Worm (Caenorhabditis elegans) whole organism, late embryonic: ENCODE data around the gene F59A1.18.

Experiments used
- C38D4.7 ChIP-seq: fragments of 200-800 bp; sonication (Bioruptor generic); optimal IDR thresholded peaks from 2 replicates; lab custom pipeline; 2018; ENCODE audit warnings: mild to moderate bottlenecking, missing genetic modification characterization, moderate library complexity, missing compliant biosample characterization
- T23F11.4 ChIP-seq: fragments of 200-800 bp; sonication (Bioruptor generic); optimal IDR thresholded peaks from 2 replicates; lab custom pipeline; 2018; ENCODE audit warnings: mild to moderate bottlenecking, missing genetic modification characterization, missing compliant biosample characterization
- Y22D7AL.16 ChIP-seq: sonication (generic microtip); optimal IDR thresholded peaks from 2 replicates; lab custom pipeline; 2016; ENCODE audit warnings: missing genetic modification characterization, missing compliant biosample characterization
- ahr-1 ChIP-seq: sonication (generic microtip); optimal IDR thresholded peaks from 2 replicates; lab custom pipeline; 2016; ENCODE audit warnings: missing genetic modification characterization, missing compliant biosample characterization
- ama-1 ChIP-seq: fragments of 150-350 bp; optimal IDR thresholded peaks from 2 replicates; lab custom pipeline; 2014
- ceh-18 ChIP-seq: sonication (generic microtip); optimal IDR thresholded peaks from 2 replicates; lab custom pipeline; 2016; ENCODE audit warnings: missing genetic modification characterization, missing compliant biosample characterization
- ceh-2 ChIP-seq: sonication (generic microtip); optimal IDR thresholded peaks from 2 replicates; lab custom pipeline; 2016; ENCODE audit warnings: missing genotype, missing genetic modification characterization, missing compliant biosample characterization
- ceh-34 ChIP-seq: sonication (generic microtip); optimal IDR thresholded peaks from 2 replicates; lab custom pipeline; 2016; ENCODE audit warnings: mild to moderate bottlenecking, missing genetic modification characterization, missing compliant biosample characterization
- ceh-45 ChIP-seq: fragments of 200-800 bp; sonication (Bioruptor generic); IDR thresholded peaks from 2 replicates; pipeline ENCODE4 v1.3.6; 2022; ENCODE audit warnings: missing genetic modification reagents, missing genetic modification characterization, missing compliant biosample characterization
- elt-2 ChIP-seq: sonication (generic microtip); optimal IDR thresholded peaks from 2 replicates; lab custom pipeline; 2016; ENCODE audit warnings: missing genetic modification reagents, missing genetic modification characterization, missing compliant biosample characterization
- elt-4 ChIP-seq: sonication (generic microtip); optimal IDR thresholded peaks from 2 replicates; lab custom pipeline; 2016; ENCODE audit warnings: missing genetic modification characterization, missing compliant biosample characterization
- ets-4 ChIP-seq: sonication (generic microtip); optimal IDR thresholded peaks from 2 replicates; lab custom pipeline; 2016; ENCODE audit warnings: missing genetic modification characterization, missing compliant biosample characterization
- fax-1 ChIP-seq: sonication (generic microtip); optimal IDR thresholded peaks from 2 replicates; lab custom pipeline; 2016; ENCODE audit warnings: missing genotype, missing genetic modification characterization, missing compliant biosample characterization
- hlh-6 ChIP-seq: sonication (generic microtip); optimal IDR thresholded peaks from 2 replicates; lab custom pipeline; 2016; ENCODE audit warnings: missing genotype, missing genetic modification characterization, missing compliant biosample characterization
- lin-11 ChIP-seq: fragments of 200-800 bp; sonication (Bioruptor generic); optimal IDR thresholded peaks from 2 replicates; lab custom pipeline; 2018; ENCODE audit warnings: mild to moderate bottlenecking, missing genetic modification characterization, missing compliant biosample characterization
- pag-3 ChIP-seq: sonication (generic microtip); optimal IDR thresholded peaks from 2 replicates; lab custom pipeline; 2016; ENCODE audit warnings: missing compliant biosample characterization, missing genetic modification characterization, borderline replicate concordance
- pqm-1 ChIP-seq: sonication (generic microtip); optimal IDR thresholded peaks from 2 replicates; lab custom pipeline; 2016; ENCODE audit warnings: missing genetic modification characterization, missing compliant biosample characterization
- pros-1 ChIP-seq: fragments of 150-350 bp; optimal IDR thresholded peaks from 2 replicates; lab custom pipeline; 2014; ENCODE audit warnings: missing biosample characterization, missing genetic modification reagents, missing genetic modification characterization
- ref-2 ChIP-seq: sonication (generic microtip); optimal IDR thresholded peaks from 2 replicates; lab custom pipeline; 2016; ENCODE audit warnings: missing genetic modification characterization, missing compliant biosample characterization
- sox-2 ChIP-seq: fragments of 200-800 bp; sonication (Bioruptor generic); IDR thresholded peaks from 2 replicates; pipeline ENCODE4 v1.3.6; 2022; ENCODE audit warnings: missing genetic modification reagents, missing genetic modification characterization, missing compliant biosample characterization
- tbx-2 ChIP-seq: sonication (generic microtip); optimal IDR thresholded peaks from 2 replicates; lab custom pipeline; 2016; ENCODE audit warnings: missing genetic modification characterization, missing compliant biosample characterization
- tbx-7 ChIP-seq: sonication (generic microtip); optimal IDR thresholded peaks from 2 replicates; lab custom pipeline; 2016; ENCODE audit warnings: missing genotype, missing genetic modification characterization, missing compliant biosample characterization
- ttx-3 ChIP-seq: sonication (generic microtip); optimal IDR thresholded peaks from 2 replicates; lab custom pipeline; 2016; ENCODE audit warnings: missing genetic modification reagents, missing genetic modification characterization, missing compliant biosample characterization
- unc-3 ChIP-seq, 2 experiments: fragments of 200-800 bp in 1 of 2; sonication (Bioruptor generic) in 1 of 2; sonication (generic microtip) in 1 of 2; conservative IDR thresholded peaks in 1 of 2; optimal IDR thresholded peaks in 1 of 2; 2 replicates each; pipeline versions ENCODE4 v1.3.6 to Lab custom; 2016 to 2022; ENCODE audit warnings: missing compliant biosample characterization in 2 of 2, missing genetic modification characterization in 2 of 2, missing genetic modification reagents in 1 of 2

Gene F59A1.18

ce11 chrV:17724704-17725103 is 38.0 kb upstream of the F59A1.18 start, which contains the start of gene fat-5:
Gene fat-5 (plus strand): TSS chrV:17725004.
- TF ChIP-seq unc-3 (GFP tag; conservative IDR thresholded peaks at IDR 0.05; lab: Robert Waterston, UW), result no peak
- TF ChIP-seq unc-3 (tag; optimal IDR thresholded peaks at IDR 0.05; lab: Kevin White, UChicago), result no peak
- TF ChIP-seq tbx-7, result no peak
- no peak for TF ChIP-seq C38D4.7 (GFP tag; lab: Kevin White, UChicago)
- no peak for TF ChIP-seq ceh-34 (tag; lab: Kevin White, UChicago)
- TF ChIP-seq hlh-6 (tag; lab: Kevin White, UChicago), result no peak
- TF ChIP-seq fax-1 (tag; lab: Kevin White, UChicago), result no peak
- no peak for TF ChIP-seq ref-2 (tag; lab: Kevin White, UChicago)
- TF ChIP-seq, all 69 proteins: peak for 0

- TF ChIP-seq T23F11.4 (GFP tag; lab: Kevin White, UChicago) (no peak), ets-4 (tag; lab: Kevin White, UChicago) (no peak), elt-2 (tag; lab: Kevin White, UChicago) (peak; percentile 18)
- TF ChIP-seq, all 69 proteins: peak for 1
These were observed 36.5 kb upstream of the F59A1.18 start for ce11 chrV:17723142-17723781.

ce11 chrV:17722553-17722952 is 35.8 kb upstream of the F59A1.18 start:
- TF ChIP-seq hlh-6 (tag; lab: Kevin White, UChicago), result no peak
- TF ChIP-seq pag-3 (tag; lab: Kevin White, UChicago), result no peak
- no peak for TF ChIP-seq tbx-2 (tag; lab: Kevin White, UChicago)
- no peak for TF ChIP-seq pros-1 (tag; lab: Kevin White, UChicago)

- TF ChIP-seq ttx-3 (no peak), elt-2 (tag; lab: Kevin White, UChicago) (peak; percentile 83), lin-11 (tag; lab: Kevin White, UChicago) (no peak), hlh-6 (tag; lab: Kevin White, UChicago) (no peak), ceh-18 (tag; lab: Kevin White, UChicago) (no peak), pqm-1 (tag; lab: Kevin White, UChicago) (no peak), Y22D7AL.16 (no peak)
These were observed 35.0 kb upstream of the F59A1.18 start for ce11 chrV:17721709-17722108.

ce11 chrV:17718647-17719046 is 31.9 kb upstream of the F59A1.18 start, which contains the start of gene str-77:
Gene str-77 (plus strand): TSS chrV:17718947.
- TF ChIP-seq ceh-45 (GFP tag; lab: Robert Waterston, UW), result no peak
- no peak for TF ChIP-seq elt-4 (tag; lab: Kevin White, UChicago)
- TF ChIP-seq sox-2 (GFP tag; lab: Robert Waterston, UW), result no peak
- no peak for TF ChIP-seq T23F11.4 (GFP tag; lab: Kevin White, UChicago)

ce11 chrV:17714330-17714729 is 27.6 kb upstream of the F59A1.18 start, which contains the start of gene twk-33:
Gene twk-33 (minus strand): TSS chrV:17714377.
- TF ChIP-seq elt-2 (tag; lab: Kevin White, UChicago), result peak; percentile 98
- no peak for TF ChIP-seq ama-1 (lab: Kevin White, UChicago)

- no peak for TF ChIP-seq ets-4 (tag; lab: Kevin White, UChicago)
- TF ChIP-seq lin-11 (tag; lab: Kevin White, UChicago), result no peak
These were observed 25.6 kb upstream of the F59A1.18 start for ce11 chrV:17712349-17712748.

ce11 chrV:17707022-17707421 is 20.3 kb upstream of the F59A1.18 start, which contains the start of gene srh-31:
Gene srh-31 (plus strand): TSS chrV:17707322.
- TF ChIP-seq ceh-2 (tag; lab: Kevin White, UChicago) (no peak), ceh-18 (tag; lab: Kevin White, UChicago) (no peak), T23F11.4 (GFP tag; lab: Kevin White, UChicago) (no peak), ahr-1 (tag; lab: Kevin White, UChicago) (no peak)
- TF ChIP-seq, all 69 proteins: peak for 0
